Worm (Caenorhabditis elegans): ENCODE results near the gene pqn-31.

DNA sequence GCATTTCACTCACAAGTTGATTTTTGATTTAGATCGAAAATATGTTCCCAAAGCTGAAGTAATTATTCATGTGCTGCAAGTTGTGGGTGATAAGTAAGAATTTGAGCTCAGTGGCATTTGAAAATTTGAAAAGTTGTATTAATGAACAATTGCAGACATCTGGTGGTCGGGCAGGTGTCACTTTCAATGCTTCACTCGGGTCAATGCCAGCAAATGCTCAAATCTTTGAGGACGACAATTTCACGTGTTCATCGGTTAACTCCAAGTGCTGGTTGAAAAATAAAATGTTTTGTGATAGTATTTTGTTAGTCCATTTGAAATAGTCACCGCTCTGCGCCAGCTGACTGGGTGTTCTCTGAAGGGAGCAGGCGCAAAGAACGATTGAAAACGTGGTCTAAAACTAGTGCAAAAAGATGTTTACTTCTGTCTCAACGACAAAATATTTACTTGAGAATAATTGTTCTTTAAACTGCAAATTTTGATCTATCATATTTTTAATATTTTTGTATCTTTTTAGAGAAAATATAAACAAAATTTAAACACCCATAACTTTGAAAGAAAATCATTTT is 15.2 kb upstream of the pqn-31 start:
- TF ChIP-seq pqm-1 (tag; optimal IDR thresholded peaks at IDR 0.05) (peak; percentile 82), ceh-28 (tag; optimal IDR thresholded peaks at IDR 0.05) (no peak), nhr-77 (tag; optimal IDR thresholded peaks at IDR 0.05) (no peak), pha-4 (tag; optimal IDR thresholded peaks at IDR 0.05) (peak; percentile 96), snpc-4 (tag; optimal IDR thresholded peaks at IDR 0.05) (no peak), lin-15B (tag; optimal IDR thresholded peaks at IDR 0.05) (no peak), elt-3 (tag; optimal IDR thresholded peaks at IDR 0.05) (no peak), unc-39 (tag; optimal IDR thresholded peaks at IDR 0.05) (no peak), ceh-16 (tag; optimal IDR thresholded peaks at IDR 0.05) (no peak), lin-39 (tag; optimal IDR thresholded peaks at IDR 0.05) (peak; percentile 76), ceh-82 (tag; optimal IDR thresholded peaks at IDR 0.05) (no peak), fos-1 (tag; optimal IDR thresholded peaks at IDR 0.05) (no peak), nhr-23 (tag; optimal IDR thresholded peaks at IDR 0.05) (no peak)

All from whole organism, L3 larva.